Worm (Caenorhabditis elegans): ENCODE results near the gene C53D6.11.

ce11 chrIV:8984566-8984965 lies 25.8 kb upstream of the C53D6.11 start, which contains the start of gene nstp-1:
- TF ChIP-seq aly-2 (tag; optimal IDR thresholded peaks at IDR 0.05) (no peak), ceh-16 (tag; optimal IDR thresholded peaks at IDR 0.05) (no peak), nhr-43 (tag; optimal IDR thresholded peaks at IDR 0.05; ENCODE audit: poor library complexity, severe bottlenecking) (no peak), unc-39 (tag; optimal IDR thresholded peaks at IDR 0.05) (no peak), nhr-77 (tag; optimal IDR thresholded peaks at IDR 0.05) (no peak), ztf-11 (tag; optimal IDR thresholded peaks at IDR 0.05) (no peak), elt-2 (tag; optimal IDR thresholded peaks at IDR 0.05) (no peak), nhr-12 (tag; optimal IDR thresholded peaks at IDR 0.05) (no peak), ztf-4 (tag; optimal IDR thresholded peaks at IDR 0.05) (no peak), snpc-4 (tag; optimal IDR thresholded peaks at IDR 0.05) (no peak), ama-1 (optimal IDR thresholded peaks at IDR 0.05) (no peak), sea-2 (GFP tag; optimal IDR thresholded peaks at IDR 0.05) (no peak)
